Worm (Caenorhabditis elegans) whole organism, mixed stage, embryonic: ENCODE measurements around the gene gmap-2.

Experiments used
- blmp-1 ChIP-seq: fragments of 150-350 bp; optimal IDR thresholded peaks from 2 replicates; lab custom pipeline; 2014; ENCODE audit warnings: missing biosample characterization, missing genetic modification characterization
- ceh-39 ChIP-seq: fragments of 150-350 bp; optimal IDR thresholded peaks from 2 replicates; lab custom pipeline; 2014; ENCODE audit warnings: missing biosample characterization, missing genetic modification characterization
- ceh-43 ChIP-seq: fragments of 200-800 bp; sonication (Bioruptor generic); optimal IDR thresholded peaks from 2 replicates; lab custom pipeline; 2018; ENCODE audit warnings: mild to moderate bottlenecking, missing genetic modification characterization, moderate library complexity, missing compliant biosample characterization
- ceh-83 ChIP-seq: fragments of 200-800 bp; sonication (Bioruptor generic); optimal IDR thresholded peaks from 2 replicates; lab custom pipeline; 2018; ENCODE audit warnings: mild to moderate bottlenecking, missing genetic modification characterization, missing compliant biosample characterization
- ces-1 ChIP-seq: fragments of 150-350 bp; optimal IDR thresholded peaks from 2 replicates; lab custom pipeline; 2014; ENCODE audit warnings: missing biosample characterization, missing genetic modification reagents, missing genetic modification characterization
- cnd-1 ChIP-seq: fragments of 200-800 bp; sonication (Bioruptor generic); optimal IDR thresholded peaks from 2 replicates; lab custom pipeline; 2018; ENCODE audit warnings: mild to moderate bottlenecking, missing genetic modification characterization, missing compliant biosample characterization
- drap-1 ChIP-seq: fragments of 200-800 bp; sonication (Bioruptor generic); optimal IDR thresholded peaks from 3 replicates; lab custom pipeline; 2018; ENCODE audit warnings: mild to moderate bottlenecking, missing genetic modification characterization, missing compliant biosample characterization
- elt-1 ChIP-seq: sonication (generic microtip); optimal IDR thresholded peaks from 2 replicates; lab custom pipeline; 2017; ENCODE audit warnings: missing genetic modification characterization, mild to moderate bottlenecking, missing compliant biosample characterization, antibody characterized with exemption, moderate library complexity, borderline replicate concordance; ENCODE audit not compliant: insufficient read depth
- elt-3 ChIP-seq: fragments of 150-350 bp; optimal IDR thresholded peaks from 2 replicates; lab custom pipeline; 2014; ENCODE audit warnings: missing biosample characterization, missing genetic modification characterization
- flh-1 ChIP-seq: fragments of 200-800 bp; sonication (Bioruptor generic); optimal IDR thresholded peaks from 2 replicates; lab custom pipeline; 2018; ENCODE audit warnings: mild to moderate bottlenecking, missing genetic modification characterization, moderate library complexity, missing compliant biosample characterization
- ham-2 ChIP-seq: fragments of 200-800 bp; sonication (Bioruptor generic); optimal IDR thresholded peaks from 2 replicates; lab custom pipeline; 2018; ENCODE audit warnings: mild to moderate bottlenecking, missing genetic modification characterization, missing compliant biosample characterization
- hlh-1 ChIP-seq: fragments of 150-350 bp; optimal IDR thresholded peaks from 2 replicates; lab custom pipeline; 2014; ENCODE audit warnings: missing biosample characterization, missing genetic modification reagents, missing genetic modification characterization
- lin-13 ChIP-seq: fragments of 150-350 bp; optimal IDR thresholded peaks from 2 replicates; lab custom pipeline; 2014; ENCODE audit warnings: missing biosample characterization, missing genetic modification characterization
- lin-32 ChIP-seq: fragments of 200-800 bp; sonication (Bioruptor generic); optimal IDR thresholded peaks from 2 replicates; lab custom pipeline; 2018; ENCODE audit warnings: mild to moderate bottlenecking, missing genetic modification characterization, missing compliant biosample characterization
- lsy-2 ChIP-seq: fragments of 150-350 bp; optimal IDR thresholded peaks from 2 replicates; lab custom pipeline; 2014; ENCODE audit warnings: missing biosample characterization, missing genetic modification characterization
- mep-1 ChIP-seq: fragments of 150-350 bp; optimal IDR thresholded peaks from 2 replicates; lab custom pipeline; 2017; ENCODE audit warnings: missing biosample characterization, missing genetic modification reagents, missing genetic modification characterization, inconsistent platforms
- mls-2 ChIP-seq: sonication (generic microtip); optimal IDR thresholded peaks from 2 replicates; lab custom pipeline; 2016; ENCODE audit warnings: mild to moderate bottlenecking, missing genetic modification characterization, moderate library complexity, missing compliant biosample characterization
- nhr-2 ChIP-seq: fragments of 150-350 bp; optimal IDR thresholded peaks from 2 replicates; lab custom pipeline; 2014; ENCODE audit warnings: missing biosample characterization, missing genetic modification characterization
- nhr-237 ChIP-seq: fragments of 150-350 bp; optimal IDR thresholded peaks from 2 replicates; lab custom pipeline; 2014; ENCODE audit warnings: missing biosample characterization, missing genetic modification characterization
- nhr-28 ChIP-seq: fragments of 150-350 bp; optimal IDR thresholded peaks from 2 replicates; lab custom pipeline; 2014; ENCODE audit warnings: missing biosample characterization, missing genetic modification characterization
- nhr-76 ChIP-seq: sonication (generic microtip); optimal IDR thresholded peaks from 2 replicates; lab custom pipeline; 2017; ENCODE audit warnings: missing biosample characterization, missing genetic modification characterization
- pha-4 ChIP-seq: fragments of 150-350 bp; optimal IDR thresholded peaks from 2 replicates; lab custom pipeline; 2018; ENCODE audit warnings: missing biosample characterization, missing genetic modification reagents, missing genetic modification characterization
- sem-2 ChIP-seq: fragments of 200-800 bp; sonication (Bioruptor generic); optimal IDR thresholded peaks from 2 replicates; lab custom pipeline; 2018; ENCODE audit warnings: mild to moderate bottlenecking, missing genetic modification characterization, missing compliant biosample characterization
- snpc-4 ChIP-seq: fragments of 150-350 bp; optimal IDR thresholded peaks from 2 replicates; lab custom pipeline; 2014; ENCODE audit warnings: missing biosample characterization, missing genetic modification characterization
- sptf-1 ChIP-seq: sonication (generic microtip); optimal IDR thresholded peaks from 2 replicates; lab custom pipeline; 2017; ENCODE audit warnings: mild to moderate bottlenecking, missing genetic modification characterization, moderate library complexity, missing compliant biosample characterization
- tbx-8 ChIP-seq: fragments of 200-800 bp; sonication (Bioruptor generic); optimal IDR thresholded peaks from 2 replicates; lab custom pipeline; 2018; ENCODE audit warnings: mild to moderate bottlenecking, missing genetic modification characterization, moderate library complexity, missing compliant biosample characterization
- unc-120 ChIP-seq: sonication (generic microtip); optimal IDR thresholded peaks from 2 replicates; lab custom pipeline; 2017; ENCODE audit warnings: missing genetic modification characterization, missing compliant biosample characterization; ENCODE audit not compliant: poor library complexity, severe bottlenecking
- unc-39 ChIP-seq: fragments of 150-350 bp; optimal IDR thresholded peaks from 2 replicates; lab custom pipeline; 2014; ENCODE audit warnings: missing biosample characterization, missing genetic modification characterization
- unc-62 ChIP-seq: fragments of 150-350 bp; optimal IDR thresholded peaks from 2 replicates; lab custom pipeline; 2014; ENCODE audit warnings: missing biosample characterization, missing genetic modification reagents, missing genetic modification characterization
- zip-8 ChIP-seq: fragments of 150-350 bp; optimal IDR thresholded peaks from 2 replicates; lab custom pipeline; 2014; ENCODE audit warnings: missing biosample characterization, missing genetic modification characterization
- ztf-11 ChIP-seq: fragments of 150-350 bp; optimal IDR thresholded peaks from 2 replicates; lab custom pipeline; 2014; ENCODE audit warnings: missing biosample characterization, missing genetic modification characterization

gmap-2 gene

ce11 chrX:12940811-12941210 is 2.3 kb downstream of the gmap-2 start, which contains the start of gene gmap-3:
Gene gmap-3 (minus strand): TSS chrX:12940958.
- no peak for TF ChIP-seq snpc-4 (tag; lab: Kevin White, UChicago)
- no peak for TF ChIP-seq nhr-76 (tag; lab: Kevin White, UChicago)
- TF ChIP-seq pha-4 (tag; lab: Kevin White, UChicago) = no peak
- TF ChIP-seq drap-1 (GFP tag; lab: Kevin White, UChicago) = no peak
- no peak for TF ChIP-seq ztf-11
- TF ChIP-seq ceh-43 (GFP tag; lab: Kevin White, UChicago) = no peak
- TF ChIP-seq tbx-8 (GFP tag; lab: Kevin White, UChicago) = no peak
- no peak for TF ChIP-seq unc-39 (tag; lab: Kevin White, UChicago)
- TF ChIP-seq elt-1 (tag; lab: Kevin White, UChicago) = no peak
- no peak for TF ChIP-seq hlh-1 (tag; lab: Kevin White, UChicago)
- TF ChIP-seq mls-2 = no peak
- no peak for TF ChIP-seq unc-120 (tag; lab: Kevin White, UChicago)
- no peak for TF ChIP-seq sptf-1 (tag; lab: Kevin White, UChicago)
- TF ChIP-seq zip-8 (tag; lab: Kevin White, UChicago) = no peak

ce11 chrX:12937521-12937920 is 5.5 kb downstream of the gmap-2 start:
- TF ChIP-seq nhr-237 (tag; lab: Kevin White, UChicago) = no peak

- TF ChIP-seq ztf-11 (no peak), elt-1 (tag; lab: Kevin White, UChicago) (peak; percentile 96), unc-62 (peak; percentile 89)
Observed at ce11 chrX:12935694-12936093, 7.4 kb downstream of the gmap-2 start.

- TF ChIP-seq lin-13 (tag; lab: Kevin White, UChicago) (no peak), pha-4 (tag; lab: Kevin White, UChicago) (no peak), snpc-4 (tag; lab: Kevin White, UChicago) (no peak), elt-3 (tag; lab: Kevin White, UChicago) (no peak), drap-1 (GFP tag; lab: Kevin White, UChicago) (no peak), lin-32 (GFP tag; lab: Kevin White, UChicago) (no peak), elt-1 (tag; lab: Kevin White, UChicago) (no peak), ces-1 (GFP tag; lab: Kevin White, UChicago) (no peak), flh-1 (GFP tag; lab: Kevin White, UChicago) (no peak), nhr-76 (tag; lab: Kevin White, UChicago) (no peak), ceh-39 (tag; lab: Kevin White, UChicago) (no peak), ceh-43 (GFP tag; lab: Kevin White, UChicago) (no peak), mls-2 (no peak), ztf-11 (no peak), cnd-1 (no peak), lsy-2 (tag; lab: Kevin White, UChicago) (no peak), tbx-8 (GFP tag; lab: Kevin White, UChicago) (no peak)
Observed at ce11 chrX:12934768-12935167, 8.3 kb downstream of the gmap-2 start, which contains the start of gene gmap-1. Gene gmap-1 (minus strand): TSS chrX:12934978.

ce11 chrX:12929961-12930360 is 13.1 kb downstream of the gmap-2 start, which contains the start of gene C34E7.3:
Gene C34E7.3 (plus strand): TSS chrX:12930261.
- TF ChIP-seq ceh-39 (tag; lab: Kevin White, UChicago) (no peak), sem-2 (GFP tag; lab: Kevin White, UChicago) (no peak), ceh-83 (GFP tag; lab: Kevin White, UChicago) (no peak), unc-120 (tag; lab: Kevin White, UChicago) (no peak), mep-1 (tag; lab: Kevin White, UChicago) (no peak), ces-1 (GFP tag; lab: Kevin White, UChicago) (no peak), tbx-8 (GFP tag; lab: Kevin White, UChicago) (no peak), blmp-1 (no peak)
- TF ChIP-seq, all 35 proteins: peak for 0

ce11 chrX:12928753-12929152 is 14.3 kb downstream of the gmap-2 start:
- TF ChIP-seq pha-4 (tag; lab: Kevin White, UChicago) (no peak), unc-62 (no peak), ceh-83 (GFP tag; lab: Kevin White, UChicago) (no peak), ces-1 (GFP tag; lab: Kevin White, UChicago) (no peak), nhr-2 (no peak), nhr-28 (no peak), lsy-2 (tag; lab: Kevin White, UChicago) (no peak), nhr-237 (tag; lab: Kevin White, UChicago) (no peak), mep-1 (tag; lab: Kevin White, UChicago) (no peak), sptf-1 (tag; lab: Kevin White, UChicago) (no peak), flh-1 (GFP tag; lab: Kevin White, UChicago) (no peak), cnd-1 (no peak), ham-2 (GFP tag; lab: Kevin White, UChicago) (no peak), ceh-43 (GFP tag; lab: Kevin White, UChicago) (no peak), mls-2 (no peak), hlh-1 (tag; lab: Kevin White, UChicago) (no peak), ztf-11 (no peak), blmp-1 (no peak), elt-3 (tag; lab: Kevin White, UChicago) (no peak)
